Worm (Caenorhabditis elegans) whole organism, L3 larva: ENCODE data around the gene M153.5.

Source experiments
- R02D3.7 ChIP-seq: fragments of 150-350 bp; optimal IDR thresholded peaks from 2 replicates; lab custom pipeline; 2014; ENCODE audit warnings: missing biosample characterization, missing genetic modification characterization
- ZK546.5 ChIP-seq: sonication (generic microtip); optimal IDR thresholded peaks from 2 replicates; lab custom pipeline; 2017; ENCODE audit warnings: missing biosample characterization, missing genetic modification characterization
- aly-2 ChIP-seq: fragments of 150-350 bp; optimal IDR thresholded peaks from 2 replicates; lab custom pipeline; 2014; ENCODE audit warnings: missing biosample characterization, missing genetic modification characterization
- ceh-16 ChIP-seq: sonication (generic microtip); optimal IDR thresholded peaks from 2 replicates; lab custom pipeline; 2017; ENCODE audit warnings: missing biosample characterization, missing genetic modification characterization
- ceh-28 ChIP-seq: fragments of 150-350 bp; optimal IDR thresholded peaks from 2 replicates; lab custom pipeline; 2014; ENCODE audit warnings: missing biosample characterization, missing genetic modification reagents, missing genetic modification characterization
- ceh-82 ChIP-seq: fragments of 150-350 bp; optimal IDR thresholded peaks from 2 replicates; lab custom pipeline; 2014; ENCODE audit warnings: missing biosample characterization, missing genetic modification characterization
- ceh-9 ChIP-seq: sonication (generic microtip); optimal IDR thresholded peaks from 2 replicates; lab custom pipeline; 2018; ENCODE audit warnings: missing biosample characterization, missing genetic modification characterization
- daf-12 ChIP-seq: fragments of 150-350 bp; optimal IDR thresholded peaks from 2 replicates; lab custom pipeline; 2014; ENCODE audit warnings: missing biosample characterization, missing genetic modification reagents, missing genetic modification characterization
- egl-27 ChIP-seq: sonication (generic microtip); optimal IDR thresholded peaks from 4 replicates; lab custom pipeline; 2017; ENCODE audit warnings: missing biosample characterization, missing genetic modification reagents, missing genetic modification characterization
- egl-5 ChIP-seq: fragments of 150-350 bp; optimal IDR thresholded peaks from 2 replicates; lab custom pipeline; 2017; ENCODE audit warnings: missing biosample characterization, missing genetic modification reagents, missing genetic modification characterization, inconsistent platforms
- elt-1 ChIP-seq: fragments of 150-350 bp; optimal IDR thresholded peaks from 2 replicates; lab custom pipeline; 2014; ENCODE audit warnings: missing biosample characterization, missing genetic modification characterization
- elt-2 ChIP-seq: sonication (generic microtip); optimal IDR thresholded peaks from 2 replicates; lab custom pipeline; 2016; ENCODE audit warnings: missing genetic modification reagents, mild to moderate bottlenecking, missing genetic modification characterization, missing compliant biosample characterization
- elt-3 ChIP-seq, 3 experiments: fragments of 150-350 bp in 1 of 3; sonication (generic microtip) in 2 of 3; optimal IDR thresholded peaks; 2 replicates in 2 of 3; 4 replicates in 1 of 3; lab custom pipeline; 2014 to 2017; ENCODE audit warnings: missing biosample characterization in 3 of 3, missing genetic modification characterization in 3 of 3
- eor-1 ChIP-seq, 2 experiments: fragments of 150-350 bp; optimal IDR thresholded peaks; 2 replicates each; lab custom pipeline; 2014 to 2018; ENCODE audit warnings: missing biosample characterization in 2 of 2, missing genetic modification characterization in 2 of 2
- fkh-10 ChIP-seq: sonication (generic microtip); optimal IDR thresholded peaks from 2 replicates; lab custom pipeline; 2017; ENCODE audit warnings: missing biosample characterization, missing genetic modification reagents, missing genetic modification characterization
- fos-1 ChIP-seq: fragments of 150-350 bp; optimal IDR thresholded peaks from 2 replicates; lab custom pipeline; 2014; ENCODE audit warnings: missing biosample characterization, missing genetic modification characterization
- hmg-11 ChIP-seq: sonication (generic microtip); optimal IDR thresholded peaks from 2 replicates; lab custom pipeline; 2016; ENCODE audit warnings: missing genetic modification characterization, missing compliant biosample characterization
- lin-15B ChIP-seq: fragments of 150-350 bp; optimal IDR thresholded peaks from 2 replicates; lab custom pipeline; 2014; ENCODE audit warnings: missing biosample characterization, missing genetic modification characterization
- lin-39 ChIP-seq: fragments of 150-350 bp; optimal IDR thresholded peaks from 2 replicates; lab custom pipeline; 2018; ENCODE audit warnings: missing biosample characterization, missing genetic modification reagents, missing genetic modification characterization
- lsy-12 ChIP-seq: sonication (generic microtip); optimal IDR thresholded peaks from 2 replicates; lab custom pipeline; 2016; ENCODE audit warnings: mild to moderate bottlenecking, missing genetic modification characterization, missing compliant biosample characterization
- mdl-1 ChIP-seq: fragments of 150-350 bp; optimal IDR thresholded peaks from 2 replicates; lab custom pipeline; 2014; ENCODE audit warnings: missing biosample characterization, missing genetic modification characterization
- mml-1 ChIP-seq: fragments of 150-350 bp; sonication (generic microtip); optimal IDR thresholded peaks from 3 replicates; lab custom pipeline; 2014; ENCODE audit warnings: missing biosample characterization, missing genetic modification characterization
- nfya-1 ChIP-seq: sonication (generic microtip); optimal IDR thresholded peaks from 2 replicates; lab custom pipeline; 2017; ENCODE audit warnings: missing genetic modification characterization, mild to moderate bottlenecking, missing compliant biosample characterization, antibody characterized with exemption, moderate library complexity; ENCODE audit not compliant: insufficient read depth
- nhr-11 ChIP-seq: fragments of 150-350 bp; optimal IDR thresholded peaks from 2 replicates; lab custom pipeline; 2014; ENCODE audit warnings: missing biosample characterization, missing genetic modification characterization
- nhr-12 ChIP-seq: fragments of 150-350 bp; optimal IDR thresholded peaks from 2 replicates; lab custom pipeline; 2014; ENCODE audit warnings: missing biosample characterization, missing genetic modification characterization
- nhr-23 ChIP-seq: fragments of 150-350 bp; optimal IDR thresholded peaks from 2 replicates; lab custom pipeline; 2014; ENCODE audit warnings: missing biosample characterization, missing genetic modification reagents, missing genetic modification characterization
- nhr-237 ChIP-seq: fragments of 150-350 bp; optimal IDR thresholded peaks from 2 replicates; lab custom pipeline; 2014; ENCODE audit warnings: missing biosample characterization, missing genetic modification characterization
- nhr-25 ChIP-seq: sonication (generic microtip); optimal IDR thresholded peaks from 2 replicates; lab custom pipeline; 2017; ENCODE audit warnings: missing biosample characterization, missing genetic modification characterization
- nhr-28 ChIP-seq: fragments of 150-350 bp; optimal IDR thresholded peaks from 2 replicates; lab custom pipeline; 2014; ENCODE audit warnings: missing biosample characterization, missing genetic modification characterization
- nhr-43 ChIP-seq: sonication (generic microtip); optimal IDR thresholded peaks from 2 replicates; lab custom pipeline; 2016; ENCODE audit warnings: mild to moderate bottlenecking, missing genetic modification characterization, missing compliant biosample characterization; ENCODE audit not compliant: poor library complexity, severe bottlenecking
- nhr-67 ChIP-seq: fragments of 150-350 bp; optimal IDR thresholded peaks from 2 replicates; lab custom pipeline; 2014; ENCODE audit warnings: missing biosample characterization, missing genetic modification characterization
- nhr-76 ChIP-seq: fragments of 150-350 bp; sonication (generic microtip); optimal IDR thresholded peaks from 5 replicates; lab custom pipeline; 2014; ENCODE audit warnings: missing biosample characterization, missing genetic modification characterization
- nhr-77 ChIP-seq: fragments of 150-350 bp; optimal IDR thresholded peaks from 2 replicates; lab custom pipeline; 2014; ENCODE audit warnings: missing biosample characterization, missing genetic modification characterization
- pha-4 ChIP-seq: fragments of 150-350 bp; optimal IDR thresholded peaks from 2 replicates; lab custom pipeline; 2014; ENCODE audit warnings: missing biosample characterization, missing genetic modification reagents, missing genetic modification characterization
- pqm-1 ChIP-seq: fragments of 150-350 bp; optimal IDR thresholded peaks from 2 replicates; lab custom pipeline; 2017; ENCODE audit warnings: missing biosample characterization, missing genetic modification characterization, inconsistent platforms
- sea-2 ChIP-seq: fragments of 150-350 bp; sonication (generic microtip); optimal IDR thresholded peaks from 4 replicates; lab custom pipeline; 2014; ENCODE audit warnings: missing biosample characterization, missing genetic modification reagents, missing genetic modification characterization
- skn-1 ChIP-seq: fragments of 150-350 bp; optimal IDR thresholded peaks from 2 replicates; lab custom pipeline; 2014; ENCODE audit warnings: missing biosample characterization, missing genetic modification characterization
- snpc-4 ChIP-seq: fragments of 150-350 bp; optimal IDR thresholded peaks from 2 replicates; lab custom pipeline; 2014; ENCODE audit warnings: missing biosample characterization, missing genetic modification characterization
- tbx-2 ChIP-seq: sonication (generic microtip); optimal IDR thresholded peaks from 2 replicates; lab custom pipeline; 2016; ENCODE audit warnings: mild to moderate bottlenecking, missing genetic modification characterization, missing compliant biosample characterization
- unc-39 ChIP-seq: sonication (generic microtip); optimal IDR thresholded peaks from 4 replicates; lab custom pipeline; 2017; ENCODE audit warnings: missing biosample characterization, missing genetic modification characterization
- ztf-11 ChIP-seq: fragments of 150-350 bp; optimal IDR thresholded peaks from 2 replicates; lab custom pipeline; 2014; ENCODE audit warnings: missing biosample characterization, missing genetic modification characterization
- ztf-4 ChIP-seq: fragments of 150-350 bp; optimal IDR thresholded peaks from 2 replicates; lab custom pipeline; 2014; ENCODE audit warnings: missing biosample characterization, missing genetic modification characterization

Gene M153.5

ce11 chrX:12173989-12174388, 30.2 kb downstream of the M153.5 start:
- no peak for TF ChIP-seq nhr-11 (tag; lab: Kevin White, UChicago)
- no peak for TF ChIP-seq snpc-4 (tag; lab: Kevin White, UChicago)
- peak; percentile 40 for TF ChIP-seq elt-2 (tag; lab: Kevin White, UChicago)
- peak; percentile 35 for TF ChIP-seq pqm-1 (tag; lab: Kevin White, UChicago)
- no peak for TF ChIP-seq fkh-10 (GFP tag; lab: Kevin White, UChicago)
- TF ChIP-seq ztf-11 (tag; lab: Kevin White, UChicago), result no peak
- TF ChIP-seq egl-5 (tag; lab: Kevin White, UChicago), result no peak

DNA sequence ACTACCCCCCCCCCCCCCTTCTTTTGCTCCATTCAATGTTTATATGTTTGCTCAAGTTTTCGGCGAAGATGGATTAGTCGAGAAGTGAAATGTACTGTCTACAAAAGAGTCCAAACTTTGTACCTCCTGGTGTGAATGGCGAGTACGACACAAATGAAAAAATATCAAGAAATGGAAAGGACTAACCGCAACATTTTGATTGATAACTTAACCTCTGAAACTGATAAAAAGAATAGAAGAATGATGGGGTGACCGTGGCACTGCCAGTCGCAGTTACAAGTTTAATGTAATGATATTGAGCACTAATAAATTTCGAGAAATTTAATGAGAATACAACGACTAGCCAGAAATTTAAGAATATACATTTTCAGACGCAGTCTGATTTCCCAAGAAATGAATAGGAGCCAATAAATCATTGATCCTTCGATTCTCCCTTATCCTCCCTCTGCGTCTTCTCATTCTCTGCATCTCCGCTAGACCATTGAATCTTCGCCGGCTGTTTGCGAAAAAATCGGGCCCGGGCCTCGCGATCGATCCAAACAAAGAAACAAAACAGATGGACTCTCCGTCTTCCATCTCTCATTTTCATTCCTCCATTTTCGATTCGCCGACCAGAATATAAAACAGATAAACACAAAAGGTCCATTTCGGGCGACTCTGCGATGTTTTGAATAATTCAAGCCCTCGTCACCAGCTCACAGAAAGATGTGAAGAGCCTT, 31.1 kb downstream of the M153.5 start:
- TF ChIP-seq pqm-1 (tag; lab: Kevin White, UChicago), result peak; percentile 41
- no peak for TF ChIP-seq tbx-2 (tag; lab: Kevin White, UChicago)
- TF ChIP-seq egl-27 (tag; lab: Kevin White, UChicago), result no peak
- no peak for TF ChIP-seq nhr-28
- TF ChIP-seq mdl-1 (tag; lab: Kevin White, UChicago), result no peak
- no peak for TF ChIP-seq lsy-12 (tag; lab: Kevin White, UChicago)
- TF ChIP-seq nhr-25 (tag; lab: Kevin White, UChicago), result no peak
- no peak for TF ChIP-seq ceh-16 (tag; lab: Kevin White, UChicago)
- no peak for TF ChIP-seq aly-2 (tag; lab: Kevin White, UChicago)
- TF ChIP-seq ceh-28, result no peak
- TF ChIP-seq eor-1 (tag; optimal IDR thresholded peaks at IDR 0.05; lab: Kevin White, UChicago), result no peak
- no peak for TF ChIP-seq ZK546.5 (tag; lab: Kevin White, UChicago)
- TF ChIP-seq mml-1 (tag; lab: Kevin White, UChicago), result no peak
- TF ChIP-seq hmg-11 (tag; lab: Kevin White, UChicago), result peak; percentile 5
- TF ChIP-seq nfya-1, result peak; percentile 11
- TF ChIP-seq nhr-12 (tag; lab: Kevin White, UChicago), result no peak
- no peak for TF ChIP-seq ceh-82 (tag; lab: Kevin White, UChicago)
- no peak for TF ChIP-seq nhr-67 (tag; lab: Kevin White, UChicago)
- TF ChIP-seq elt-3 (tag; optimal IDR thresholded peaks at IDR 0.05; lab: Kevin White, UChicago), result no peak
- no peak for TF ChIP-seq unc-39 (tag; lab: Kevin White, UChicago)
- peak; percentile 39 for TF ChIP-seq elt-2 (tag; lab: Kevin White, UChicago)
- TF ChIP-seq nhr-237 (tag; lab: Kevin White, UChicago), result no peak
- TF ChIP-seq sea-2 (GFP tag; lab: Kevin White, UChicago), result no peak
- no peak for TF ChIP-seq R02D3.7 (tag; lab: Kevin White, UChicago)
- no peak for TF ChIP-seq nhr-11 (tag; lab: Kevin White, UChicago)
- no peak for TF ChIP-seq egl-5 (tag; lab: Kevin White, UChicago)
- no peak for TF ChIP-seq nhr-23 (tag; lab: Kevin White, UChicago)
- TF ChIP-seq pha-4 (tag; lab: Kevin White, UChicago), result peak; percentile 13
- no peak for TF ChIP-seq ztf-4 (tag; lab: Kevin White, UChicago)

DNA sequence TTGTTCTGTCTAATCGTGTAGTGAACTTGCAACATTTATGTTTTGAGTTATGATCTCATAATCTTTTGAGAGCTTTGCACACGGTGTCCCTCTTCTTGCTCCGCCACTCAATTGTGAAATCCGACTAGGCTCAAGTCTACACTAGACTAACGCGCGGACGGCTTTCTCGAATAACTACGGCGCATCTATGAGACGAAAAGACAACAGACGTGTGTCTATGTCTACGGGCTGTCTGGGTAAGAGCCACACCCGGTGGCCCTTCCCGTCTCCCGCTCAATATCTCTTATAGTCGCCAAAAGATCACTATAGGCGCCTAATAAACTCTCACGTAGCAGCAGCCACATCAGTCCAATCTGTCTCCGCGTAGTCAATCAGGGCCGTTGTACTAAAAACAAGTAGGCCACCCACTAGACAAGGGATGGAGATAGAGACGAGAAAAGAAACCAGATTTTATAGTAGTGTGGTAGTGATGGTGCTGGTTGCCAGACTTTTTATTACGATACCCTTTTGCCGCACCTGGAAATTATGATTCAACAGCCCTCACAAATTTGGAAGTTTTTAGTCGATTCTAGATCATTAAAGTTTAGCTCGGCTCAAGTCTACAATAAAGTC, 32.0 kb downstream of the M153.5 start:
- peak; percentile 47 for TF ChIP-seq nhr-23 (tag; lab: Kevin White, UChicago)
- peak; percentile 56 for TF ChIP-seq nhr-43 (tag; lab: Kevin White, UChicago)
- no peak for TF ChIP-seq pqm-1 (tag; lab: Kevin White, UChicago)
- TF ChIP-seq mml-1 (tag; lab: Kevin White, UChicago), result no peak
- TF ChIP-seq skn-1 (tag; lab: Kevin White, UChicago), result no peak
- TF ChIP-seq, all 47 proteins: peak for 2

ce11 chrX:12176394-12176793, 32.6 kb downstream of the M153.5 start:
- no peak for TF ChIP-seq lin-15B (tag; lab: Kevin White, UChicago)
- TF ChIP-seq unc-39 (tag; lab: Kevin White, UChicago), result no peak
- TF ChIP-seq nhr-76 (tag; lab: Kevin White, UChicago), result no peak
- TF ChIP-seq lin-39 (tag; lab: Kevin White, UChicago), result peak; percentile 3
- no peak for TF ChIP-seq fos-1 (tag; lab: Kevin White, UChicago)
- TF ChIP-seq daf-12 (tag; lab: Kevin White, UChicago), result no peak
- no peak for TF ChIP-seq tbx-2 (tag; lab: Kevin White, UChicago)
- no peak for TF ChIP-seq nfya-1
- TF ChIP-seq egl-27 (tag; lab: Kevin White, UChicago), result no peak
- peak; percentile 49 for TF ChIP-seq nhr-23 (tag; lab: Kevin White, UChicago)
- TF ChIP-seq elt-3 (tag; optimal IDR thresholded peaks at IDR 0.05; lab: Kevin White, UChicago), result no peak
- no peak for TF ChIP-seq ceh-9 (tag; lab: Kevin White, UChicago)
- no peak for TF ChIP-seq nhr-77 (tag; lab: Kevin White, UChicago)
- no peak for TF ChIP-seq aly-2 (tag; lab: Kevin White, UChicago)
- no peak for TF ChIP-seq fkh-10 (GFP tag; lab: Kevin White, UChicago)
- TF ChIP-seq nhr-25 (tag; lab: Kevin White, UChicago), result no peak
- TF ChIP-seq elt-1 (tag; lab: Kevin White, UChicago), result no peak
- peak; percentile 73 for TF ChIP-seq nhr-43 (tag; lab: Kevin White, UChicago)
- peak; percentile 0 for TF ChIP-seq egl-5 (tag; lab: Kevin White, UChicago)
- TF ChIP-seq R02D3.7 (tag; lab: Kevin White, UChicago), result no peak
- TF ChIP-seq, all 47 proteins: peak for 4
